Fruit fly (Drosophila melanogaster) S2 (cell line): ENCODE measurements around the gene CG14511.
A peak's percentile ranks its signal among the peaks of the same experiment; 100 is the strongest.

Experiments
- CG8478 ChIP-seq: fragments of >200 bp; optimal IDR thresholded peaks from 2 replicates; lab custom pipeline; 2018
- CTCF ChIP-seq, 2 experiments: fragments of >200 bp; optimal IDR thresholded peaks; 2 replicates each; lab custom pipeline; 2018

CG14511 gene

DNA sequence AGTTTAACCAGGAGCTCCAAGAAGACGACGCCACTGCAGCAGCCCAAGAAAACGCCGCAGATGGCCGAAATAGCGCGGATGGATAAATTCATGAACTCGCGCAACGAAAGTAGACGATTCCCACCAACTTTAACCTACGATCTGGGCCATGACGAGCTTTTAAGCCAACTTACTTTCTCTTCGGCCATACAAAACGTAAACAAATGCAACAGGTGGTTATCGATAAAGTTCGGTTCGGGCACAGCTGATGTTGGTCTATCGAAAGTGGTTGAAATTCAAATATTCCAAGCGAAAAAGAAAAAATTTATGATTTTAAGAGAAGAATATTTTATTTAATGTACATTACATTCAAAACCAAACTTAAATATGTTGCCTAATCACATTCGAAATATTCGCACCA, at the start of gene CG14511:
TSS of gene CG14511 (minus strand) at position 184 of the 400 bp plus-strand sequence.
- TF ChIP-seq CTCF (optimal IDR thresholded peaks at IDR 0.05; lab: Kevin White, UChicago), result no peak
- TF ChIP-seq CG8478 (lab: Kevin White, UChicago), result no peak

DNA sequence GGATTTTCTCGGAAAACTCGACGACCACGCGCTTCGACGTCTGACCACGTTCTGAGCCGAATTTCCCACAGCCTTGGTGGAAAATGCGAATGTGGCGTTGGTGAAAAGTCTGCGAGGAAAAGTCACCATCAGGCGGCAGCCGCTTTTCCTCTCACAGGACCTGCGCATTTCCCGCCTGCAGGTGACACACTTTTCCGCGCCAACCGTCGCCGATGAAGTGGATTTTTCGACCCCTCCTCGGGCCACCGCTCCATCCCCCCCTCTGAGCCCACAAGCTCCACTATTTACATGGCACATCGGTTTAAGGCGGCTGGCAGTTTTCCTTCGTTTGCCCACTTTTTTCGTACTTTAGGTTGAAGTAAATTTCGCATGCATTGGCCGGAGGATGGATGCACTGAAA, 48.3 kb upstream of the CG14511 start, which contains the start of gene jus:
TSS of gene jus (minus strand) at position 38 of the 400 bp plus-strand sequence.
- TF ChIP-seq CG8478 (lab: Kevin White, UChicago), result no peak
- TF ChIP-seq CTCF (optimal IDR thresholded peaks at IDR 0.05; lab: Kevin White, UChicago), result no peak

DNA sequence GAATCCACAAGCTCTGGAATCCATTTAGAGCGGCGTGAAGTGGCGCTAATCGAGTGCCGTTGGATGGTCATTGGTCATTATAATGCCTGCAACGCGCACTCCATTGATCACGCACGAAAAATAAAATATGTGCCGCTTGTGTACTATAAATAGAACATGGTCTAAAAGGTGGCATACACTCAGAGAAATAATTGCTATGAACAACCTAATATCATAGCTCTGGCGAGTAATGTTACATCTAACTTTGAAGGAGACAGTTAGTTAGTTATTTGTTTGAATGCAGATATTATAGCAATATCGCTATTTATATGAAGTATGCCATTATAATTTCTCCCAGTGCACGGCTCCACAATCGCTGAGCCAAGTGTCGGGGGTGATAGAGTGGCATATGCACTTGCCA, 44.3 kb upstream of the CG14511 start:
- TF ChIP-seq CTCF (optimal IDR thresholded peaks at IDR 0.05; lab: Kevin White, UChicago), result no peak
- TF ChIP-seq CG8478 (lab: Kevin White, UChicago), result no peak

DNA sequence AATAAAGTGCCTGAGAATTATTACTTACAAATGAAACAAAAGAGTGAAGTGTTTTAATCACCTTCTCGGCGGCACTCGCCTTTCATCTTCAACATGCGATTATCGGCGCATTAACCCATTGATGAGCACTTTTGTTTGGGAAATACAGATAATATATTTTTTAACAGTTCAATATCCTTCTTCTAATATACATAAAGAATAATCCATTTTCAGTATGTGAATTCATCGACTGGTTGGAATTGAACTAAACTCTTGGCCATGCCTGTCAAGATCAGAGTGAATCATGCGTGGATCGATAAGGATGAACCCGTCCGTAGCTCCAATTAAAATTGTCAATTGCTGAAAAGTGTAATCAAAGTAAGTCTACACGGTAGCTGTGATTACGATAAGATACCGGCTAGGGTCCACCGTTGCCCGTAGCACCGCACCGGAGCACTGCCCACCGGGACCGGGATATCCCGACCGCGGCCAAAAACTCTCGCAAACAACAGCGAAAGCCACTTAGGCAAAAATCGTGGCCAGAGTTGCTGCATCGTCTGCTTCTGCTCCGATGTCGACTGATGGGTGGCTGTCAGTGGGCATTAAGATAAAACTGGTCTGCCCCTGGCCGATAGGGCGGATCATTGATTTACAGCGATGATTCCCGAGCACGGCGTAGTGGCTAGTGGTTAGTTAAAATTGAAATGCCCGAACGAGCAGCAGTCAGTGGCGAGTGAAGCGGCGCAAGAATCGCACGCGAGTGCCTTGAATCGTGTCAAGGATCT, 18.4 kb upstream of the CG14511 start, which contains the start of gene CG11898:
TSS of gene CG11898 (plus strand) at position 714 of the 764 bp plus-strand sequence.
- TF ChIP-seq CTCF (optimal IDR thresholded peaks at IDR 0.05; lab: Kevin White, UChicago) (no peak), CG8478 (lab: Kevin White, UChicago) (no peak)

DNA sequence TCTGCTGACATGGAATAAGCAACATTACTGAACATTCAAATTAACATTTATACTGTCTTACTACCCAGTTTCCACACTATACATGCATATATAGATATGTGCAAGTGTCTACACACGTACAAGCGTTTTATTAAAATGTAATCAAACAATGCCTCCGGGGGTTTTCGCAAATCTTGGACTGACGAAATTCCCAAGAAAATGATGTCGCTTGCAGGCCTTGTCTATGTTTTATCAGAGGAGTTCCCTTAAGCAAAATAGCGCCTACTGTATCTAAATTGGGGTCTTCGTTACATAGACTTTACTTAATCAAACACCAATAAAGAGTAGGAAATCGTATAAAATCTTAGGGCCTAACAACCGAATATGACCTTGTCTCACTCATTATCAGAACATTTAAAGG, 12.9 kb upstream of the CG14511 start:
- no peak for TF ChIP-seq CTCF (optimal IDR thresholded peaks at IDR 0.05; lab: Kevin White, UChicago)
- no peak for TF ChIP-seq CG8478 (lab: Kevin White, UChicago)

DNA sequence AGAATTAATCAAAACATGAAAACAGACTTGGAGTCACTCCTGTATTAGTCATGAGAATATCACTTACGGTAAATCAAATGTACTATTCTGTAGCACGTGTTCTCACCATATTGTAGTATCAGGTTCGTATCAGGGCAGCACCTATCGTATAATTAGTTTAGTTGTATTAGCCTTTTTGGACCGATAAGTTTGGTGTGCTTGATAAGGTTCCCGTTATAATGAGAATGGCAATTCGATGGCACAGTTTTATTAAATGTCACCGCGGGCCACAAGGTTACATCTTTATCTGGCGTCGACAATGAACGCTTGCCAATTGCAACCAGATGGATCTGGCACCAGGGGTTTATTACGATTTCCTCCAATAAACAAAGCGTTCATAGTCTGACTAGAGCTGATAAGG, 12.0 kb upstream of the CG14511 start:
- TF ChIP-seq CTCF (optimal IDR thresholded peaks at IDR 0.05; lab: Kevin White, UChicago), result no peak
- no peak for TF ChIP-seq CG8478 (lab: Kevin White, UChicago)

DNA sequence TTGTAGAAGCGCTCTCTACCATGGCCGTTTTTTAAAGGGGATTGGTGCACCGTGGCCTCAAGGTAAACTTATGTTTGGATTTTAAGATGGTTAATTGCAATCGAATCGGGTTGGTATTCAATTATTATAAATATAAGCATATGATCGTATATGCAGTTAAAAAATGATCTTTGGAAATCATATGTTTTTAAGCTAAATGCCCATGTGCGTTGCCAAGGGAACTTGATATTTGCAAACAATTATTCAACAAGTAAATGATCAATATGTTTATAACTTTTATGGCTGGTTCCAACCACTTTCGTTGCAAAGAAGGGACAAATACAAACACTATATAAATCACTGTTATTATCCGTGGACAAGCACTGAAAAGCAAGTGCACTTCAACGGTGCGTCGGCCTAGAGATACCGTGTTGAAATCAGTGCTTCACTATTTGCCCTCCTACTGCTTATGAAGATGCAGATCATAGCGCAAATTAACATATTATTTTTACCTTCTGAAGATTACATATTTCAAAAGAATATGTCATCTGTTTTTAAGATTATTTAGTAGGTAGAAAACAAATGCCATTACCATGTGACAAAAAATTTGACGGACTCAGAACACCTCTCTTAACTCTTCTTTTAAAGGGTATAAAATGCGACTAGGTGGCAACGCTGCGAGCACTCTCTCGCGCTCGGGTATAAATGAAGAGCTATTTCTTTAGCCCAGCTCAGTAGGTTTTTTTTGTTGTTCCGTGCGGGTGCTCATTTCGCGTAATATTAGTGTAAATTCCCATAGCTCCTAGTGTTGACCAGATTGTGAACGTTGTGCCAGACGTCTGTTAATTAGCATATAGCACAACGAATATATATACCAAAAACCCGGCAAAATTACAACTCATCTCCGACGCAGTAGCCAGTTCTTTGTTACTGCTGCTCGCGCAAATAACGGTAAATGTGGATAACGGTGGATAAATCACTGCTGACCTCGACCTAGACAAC, 11.0 kb upstream of the CG14511 start, which contains the start of gene rdog:
TSS of gene rdog (plus strand) at position 705 of the 981 bp plus-strand sequence.
- TF ChIP-seq CG8478 (lab: Kevin White, UChicago), result no peak
- no peak for TF ChIP-seq CTCF (optimal IDR thresholded peaks at IDR 0.05; lab: Kevin White, UChicago)

DNA sequence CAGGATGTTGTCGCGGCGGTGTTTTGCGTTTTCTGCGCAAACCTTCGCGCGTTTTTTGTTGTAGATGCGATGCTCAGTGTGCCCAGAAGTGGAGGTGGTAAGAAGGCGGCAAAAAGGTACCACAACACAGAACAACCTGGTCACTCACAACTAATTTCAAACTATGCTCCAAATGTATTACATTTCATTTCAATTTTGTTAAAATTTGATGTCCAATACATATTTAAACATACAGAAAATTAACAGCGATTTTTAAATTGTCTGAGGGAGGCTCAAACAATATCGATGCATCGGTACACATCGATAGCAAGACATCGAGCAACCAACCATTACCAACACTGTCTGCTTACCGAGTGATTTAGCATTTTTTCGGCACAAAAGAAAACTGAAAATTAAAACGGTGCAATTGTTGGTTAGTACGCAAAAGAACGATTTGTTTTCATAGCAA, 6.5 kb upstream of the CG14511 start, which contains the start of the genes Slbp and Rpn2:
TSS of gene Slbp (minus strand) at position 70 of the 448 bp plus-strand sequence.
TSS of gene Rpn2 (plus strand) at position 328 of the 448 bp plus-strand sequence.
- TF ChIP-seq CTCF (optimal IDR thresholded peaks at IDR 0.05; lab: Kevin White, UChicago) (no peak), CG8478 (lab: Kevin White, UChicago) (no peak)

DNA sequence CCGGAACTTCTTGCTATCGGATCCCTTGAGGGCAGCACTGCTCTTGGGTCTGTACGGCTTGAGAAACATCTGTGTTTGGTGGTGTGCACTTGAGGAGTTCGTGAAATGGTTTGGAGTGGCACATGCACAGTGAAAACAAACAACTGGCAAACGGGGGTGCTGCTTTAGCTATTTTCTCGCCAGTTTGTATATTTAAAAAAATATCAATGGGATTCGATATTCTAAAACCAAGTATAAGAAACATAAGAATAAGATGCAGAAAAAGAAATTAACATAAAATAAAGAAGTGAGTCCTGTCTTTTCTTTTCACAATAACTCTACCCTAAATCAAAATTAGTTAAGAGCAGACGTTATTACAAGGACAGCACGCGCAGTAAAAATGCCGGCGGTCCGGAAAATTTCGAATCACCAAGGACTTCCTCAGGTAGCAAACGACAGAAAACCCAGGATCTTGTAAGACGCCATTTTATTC, 5.0 kb upstream of the CG14511 start, which contains the start of gene eIF2D:
TSS of gene eIF2D (minus strand) at position 174 of the 472 bp plus-strand sequence.
- TF ChIP-seq CTCF (optimal IDR thresholded peaks at IDR 0.05; lab: Kevin White, UChicago) (no peak), CG8478 (lab: Kevin White, UChicago) (no peak)

DNA sequence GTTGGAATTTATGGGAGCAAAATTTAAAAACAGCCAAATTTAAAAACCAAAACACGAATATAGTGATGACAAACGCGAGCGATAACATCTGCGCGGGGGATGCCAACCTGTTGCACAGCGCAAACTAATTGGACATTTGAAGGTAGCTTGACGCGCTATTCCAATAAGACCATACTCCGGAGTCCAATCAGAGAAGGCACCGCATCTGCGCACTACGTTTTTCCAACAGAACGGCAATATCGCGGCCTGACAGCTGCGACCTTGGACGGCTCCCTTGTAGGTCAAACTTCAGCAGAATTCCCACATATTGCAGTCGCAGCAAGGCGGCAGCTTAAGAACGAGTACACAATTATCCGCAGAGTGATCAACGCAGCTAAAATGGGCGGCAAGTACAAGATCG, 1.4 kb upstream of the CG14511 start, which contains the start of the genes CG11882 and Pglym78:
TSS of gene CG11882 (minus strand) at position 101 of the 400 bp plus-strand sequence.
TSS of gene Pglym78 (plus strand) at position 177 of the 400 bp plus-strand sequence.
- TF ChIP-seq CG8478 (lab: Kevin White, UChicago) (no peak), CTCF (optimal IDR thresholded peaks at IDR 0.05; lab: Kevin White, UChicago) (peak; percentile 53 to 69)

DNA sequence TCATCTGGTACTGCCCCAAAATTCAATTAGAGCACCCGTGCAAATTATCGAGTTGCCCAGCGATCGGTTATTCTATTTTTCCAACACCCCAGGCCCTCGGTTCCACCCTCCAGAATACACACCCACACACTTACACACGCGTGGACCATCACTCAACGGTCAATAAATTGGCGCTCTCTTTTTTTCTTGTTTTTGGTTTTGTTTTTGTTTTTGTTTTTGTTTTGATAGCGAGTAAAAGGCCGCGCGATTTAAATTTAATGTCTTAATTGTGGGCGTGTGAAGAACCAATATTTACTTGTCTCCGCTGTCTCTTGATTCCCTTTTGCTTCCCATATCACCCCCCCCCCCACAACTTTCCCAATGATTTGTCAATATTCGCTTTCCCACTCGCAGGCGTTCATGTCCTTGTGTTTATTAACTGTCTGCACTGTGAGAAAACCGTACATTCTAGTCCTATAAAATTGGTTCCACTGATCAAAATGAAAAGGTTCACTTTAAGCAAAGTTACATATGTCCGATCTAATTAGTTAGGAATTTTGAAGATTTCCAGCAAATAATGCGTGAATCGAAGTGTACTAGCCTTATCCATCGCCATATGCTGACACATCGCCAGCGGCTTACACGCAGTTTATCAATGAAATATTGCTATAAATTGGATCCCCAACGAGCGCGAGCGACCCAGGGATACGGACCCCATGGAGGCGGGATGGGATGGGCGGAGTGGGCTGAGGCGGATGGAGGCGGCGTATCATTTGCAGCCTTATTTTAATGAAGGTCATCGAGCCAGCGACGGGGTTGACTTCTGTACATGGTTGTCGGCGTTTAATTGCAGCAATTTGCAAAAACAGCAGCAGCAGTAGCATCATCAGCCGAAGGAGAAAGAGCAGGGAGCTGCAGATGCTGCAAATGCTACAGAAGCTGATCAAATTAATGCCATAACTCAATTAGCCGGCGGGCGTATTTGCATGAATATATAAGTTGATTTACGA, 6.6 kb downstream of the CG14511 start:
- TF ChIP-seq CG8478 (lab: Kevin White, UChicago), result no peak
- no peak for TF ChIP-seq CTCF (optimal IDR thresholded peaks at IDR 0.05; lab: Kevin White, UChicago)

DNA sequence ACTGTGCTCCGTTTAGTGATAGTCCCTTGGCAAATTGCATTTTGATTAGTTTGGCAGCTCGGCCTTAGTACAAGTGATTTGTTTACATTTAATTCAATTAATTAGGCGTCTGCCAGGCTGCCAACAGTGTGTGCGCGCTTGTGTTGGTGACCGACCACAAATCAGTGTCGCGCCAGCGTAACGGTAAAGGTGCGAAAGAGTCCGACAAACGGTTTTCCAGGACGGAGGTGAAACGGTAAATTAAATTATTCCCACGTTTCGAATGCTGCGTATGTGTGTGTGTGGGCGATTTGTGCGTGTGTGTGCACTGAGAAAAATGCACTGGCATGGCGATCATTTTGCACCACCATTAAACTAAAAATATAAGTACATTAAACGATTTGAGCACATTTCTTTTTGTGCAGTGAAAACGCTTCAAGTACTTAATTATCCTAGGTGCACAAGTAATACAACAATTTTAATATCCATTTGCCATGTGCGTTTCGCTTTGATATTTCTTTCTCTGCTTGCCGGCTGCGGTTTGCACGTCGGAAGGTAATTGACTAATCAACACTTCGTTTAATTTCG, 7.6 kb downstream of the CG14511 start:
- no peak for TF ChIP-seq CG8478 (lab: Kevin White, UChicago)
- TF ChIP-seq CTCF (optimal IDR thresholded peaks at IDR 0.05; lab: Kevin White, UChicago), result no peak
